Fruit fly (Drosophila melanogaster) whole organism, pupa: ENCODE data around the gene ohgt.

Experiments
- CG12605 ChIP-seq: fragments of 200-800 bp; sonication (Bioruptor generic); IDR thresholded peaks from 2 replicates; pipeline ENCODE4 v1.3.6; 2022; ENCODE audit warnings: missing biosample characterization, missing genetic modification characterization
- CG14655 ChIP-seq: fragments of 200-800 bp; sonication (Bioruptor generic); optimal IDR thresholded peaks from 3 replicates; lab custom pipeline; 2017; ENCODE audit warnings: mild to moderate bottlenecking, missing biosample characterization, missing genetic modification reagents, missing genetic modification characterization
- CG15710 ChIP-seq: fragments of 200-800 bp; sonication (Bioruptor generic); optimal IDR thresholded peaks from 2 replicates; lab custom pipeline; 2018; ENCODE audit warnings: missing biosample characterization, mild to moderate bottlenecking, missing genetic modification characterization, moderate library complexity
- CG17806 ChIP-seq: fragments of 200-800 bp; sonication (Bioruptor generic); optimal IDR thresholded peaks from 2 replicates; lab custom pipeline; 2018; ENCODE audit warnings: missing biosample characterization, mild to moderate bottlenecking, missing genetic modification characterization, moderate library complexity
- CG34367 ChIP-seq: fragments of 200-800 bp; sonication (Bioruptor generic); optimal IDR thresholded peaks from 2 replicates; lab custom pipeline; 2018; ENCODE audit warnings: missing biosample characterization, mild to moderate bottlenecking, missing genetic modification characterization
- CG4496 ChIP-seq: fragments of 200-800 bp; sonication (Bioruptor generic); IDR thresholded peaks from 3 replicates; pipeline ENCODE4 v1.3.6; 2022; ENCODE audit warnings: missing biosample characterization, missing genetic modification characterization
- CG8159 ChIP-seq: fragments of 200-800 bp; sonication (Bioruptor generic); optimal IDR thresholded peaks from 3 replicates; lab custom pipeline; 2018; ENCODE audit warnings: missing biosample characterization, mild to moderate bottlenecking, missing genetic modification characterization, moderate library complexity
- CG9948 ChIP-seq: fragments of 200-800 bp; sonication (Bioruptor generic); optimal IDR thresholded peaks from 2 replicates; lab custom pipeline; 2018; ENCODE audit warnings: missing biosample characterization, mild to moderate bottlenecking, missing genetic modification characterization, moderate library complexity
- D1 ChIP-seq: fragments of 200-800 bp; sonication (Bioruptor generic); optimal IDR thresholded peaks from 2 replicates; lab custom pipeline; 2018; ENCODE audit warnings: missing biosample characterization, mild to moderate bottlenecking, missing genetic modification characterization, moderate library complexity
- EcR ChIP-seq: fragments of 200-800 bp; sonication (Bioruptor generic); optimal IDR thresholded peaks from 3 replicates; lab custom pipeline; 2019; ENCODE audit warnings: missing biosample characterization, missing genetic modification characterization, mild to moderate bottlenecking, moderate library complexity, missing genetic modification reagents
- Pif1B ChIP-seq: fragments of 200-800 bp; sonication (Bioruptor generic); optimal IDR thresholded peaks from 3 replicates; lab custom pipeline; 2016; ENCODE audit warnings: missing biosample characterization, missing genetic modification characterization
- Snoo ChIP-seq: fragments of 200-800 bp; sonication (Bioruptor generic); optimal IDR thresholded peaks from 3 replicates; lab custom pipeline; 2017; ENCODE audit warnings: missing biosample characterization, mild to moderate bottlenecking, missing genetic modification characterization, inconsistent platforms
- gl ChIP-seq: fragments of 200-800 bp; sonication (Bioruptor generic); optimal IDR thresholded peaks from 2 replicates; lab custom pipeline; 2018; ENCODE audit warnings: missing biosample characterization, mild to moderate bottlenecking, missing genetic modification characterization
- rn ChIP-seq: fragments of 200-800 bp; sonication (Bioruptor generic); IDR thresholded peaks from 2 replicates; pipeline ENCODE4 v1.3.6; 2022; ENCODE audit warnings: missing biosample characterization, missing genetic modification characterization

DNA sequence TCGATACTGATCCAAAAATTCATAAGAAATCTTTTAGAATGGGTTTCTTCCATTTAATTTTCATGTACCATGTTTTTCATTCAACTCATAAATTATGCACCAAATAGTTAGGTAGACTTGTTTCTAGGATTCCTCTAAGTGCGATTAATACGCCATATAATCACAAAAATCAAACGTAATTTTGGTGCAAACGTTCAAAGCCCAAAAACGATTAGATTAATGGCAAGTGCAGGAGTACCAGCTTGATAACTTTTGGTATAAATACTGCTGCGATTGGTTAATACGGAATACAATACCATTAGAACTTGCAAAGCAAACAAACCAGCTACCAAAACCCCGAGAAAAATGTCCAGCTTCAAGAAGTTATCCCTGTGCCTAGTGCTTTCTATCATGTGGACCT, 11.0 kb downstream of the ohgt start, which contains the start of gene Npc2c:
- TF ChIP-seq CG15710 (tag; lab: Kevin White, UChicago), result no peak
- no peak for TF ChIP-seq Pif1B (GFP tag; lab: Kevin White, UChicago)
- TF ChIP-seq EcR (GFP tag; lab: Kevin White, UChicago), result no peak
- no peak for TF ChIP-seq CG34367
- TF ChIP-seq CG14655 (GFP tag; lab: Kevin White, UChicago), result no peak
- no peak for TF ChIP-seq CG9948 (tag; lab: Kevin White, UChicago)
- no peak for TF ChIP-seq CG4496 (GFP tag; lab: Robert Waterston, UW)
- TF ChIP-seq CG12605, result no peak
- no peak for TF ChIP-seq rn (GFP tag; lab: Robert Waterston, UW)
- no peak for TF ChIP-seq CG8159 (tag; lab: Kevin White, UChicago)
- TF ChIP-seq D1 (tag; lab: Kevin White, UChicago), result no peak
- TF ChIP-seq gl, result no peak
- TF ChIP-seq Snoo (tag; lab: Kevin White, UChicago), result no peak
- no peak for TF ChIP-seq CG17806
